Worm (Caenorhabditis elegans) whole organism, L2 larva: Measurements from ENCODE around the gene M05D6.9.

Experiments
- alr-1 ChIP-seq: fragments of 150-350 bp; optimal IDR thresholded peaks from 2 replicates; lab custom pipeline; 2014; ENCODE audit warnings: missing biosample characterization, missing genetic modification characterization
- aly-2 ChIP-seq: fragments of 150-350 bp; optimal IDR thresholded peaks from 2 replicates; lab custom pipeline; 2014; ENCODE audit warnings: missing biosample characterization, missing genetic modification characterization
- ama-1 ChIP-seq: fragments of 150-350 bp; optimal IDR thresholded peaks from 2 replicates; lab custom pipeline; 2018; ENCODE audit warnings: inconsistent platforms
- nhr-21 ChIP-seq: fragments of 150-350 bp; optimal IDR thresholded peaks from 2 replicates; lab custom pipeline; 2014; ENCODE audit warnings: missing biosample characterization, missing genetic modification characterization
- nhr-6 ChIP-seq: fragments of 150-350 bp; optimal IDR thresholded peaks from 2 replicates; lab custom pipeline; 2014; ENCODE audit warnings: missing biosample characterization, missing genetic modification characterization
- unc-55 ChIP-seq: fragments of 150-350 bp; sonication (generic microtip); optimal IDR thresholded peaks from 3 replicates; lab custom pipeline; 2014; ENCODE audit warnings: missing biosample characterization, missing genetic modification reagents, missing genetic modification characterization
- zag-1 ChIP-seq: fragments of 150-350 bp; optimal IDR thresholded peaks from 2 replicates; lab custom pipeline; 2014; ENCODE audit warnings: missing biosample characterization, missing genetic modification characterization

ce11 chrII:8531181-8531759 lies 37.2 kb downstream of the M05D6.9 start, which contains the start of gene gldi-7:
- no peak for TF ChIP-seq nhr-21 (tag; lab: Kevin White, UChicago)
- no peak for TF ChIP-seq aly-2 (tag; lab: Kevin White, UChicago)
- no peak for TF ChIP-seq alr-1 (tag; lab: Kevin White, UChicago)
- TF ChIP-seq unc-55 (GFP tag; lab: Kevin White, UChicago): no peak
- TF ChIP-seq nhr-6 (tag; lab: Kevin White, UChicago): no peak
- TF ChIP-seq zag-1 (tag; lab: Kevin White, UChicago): no peak
- TF ChIP-seq ama-1: no peak
